Fruit fly (Drosophila melanogaster) whole organism, embryonic: ENCODE results near the gene CG31871.
A peak's percentile ranks its signal among the peaks of the same experiment; 100 is the strongest.

Experiments
- Atf6 ChIP-seq: fragments of 200-800 bp; sonication (Bioruptor generic); IDR thresholded peaks from 2 replicates; pipeline ENCODE4 v1.3.6; 2022; ENCODE audit warnings: missing biosample characterization, missing genetic modification characterization
- BEAF-32 ChIP-seq: fragments of 200-800 bp; sonication (Bioruptor generic); optimal IDR thresholded peaks from 3 replicates; lab custom pipeline; 2017; ENCODE audit warnings: missing biosample characterization, missing genetic modification characterization, mild to moderate bottlenecking, moderate library complexity, missing genetic modification reagents
- Bgb ChIP-seq: fragments of 200-800 bp; sonication (Bioruptor generic); IDR thresholded peaks from 2 replicates; pipeline ENCODE4 v1.3.6; 2022; ENCODE audit warnings: missing biosample characterization, missing genetic modification characterization; ENCODE audit not compliant: partially characterized antibody
- CG1024 ChIP-seq: fragments of 200-800 bp; sonication (Bioruptor generic); IDR thresholded peaks from 2 replicates; pipeline ENCODE4 v1.3.6; 2022; ENCODE audit warnings: missing biosample characterization, missing genetic modification characterization
- CG10565 ChIP-seq: fragments of 200-800 bp; sonication (Bioruptor generic); optimal IDR thresholded peaks from 3 replicates; lab custom pipeline; 2016; ENCODE audit warnings: missing biosample characterization, mild to moderate bottlenecking, missing genetic modification characterization
- CG11093 ChIP-seq: fragments of 200-800 bp; sonication (Bioruptor generic); IDR thresholded peaks from 3 replicates; pipeline ENCODE4 v1.3.6; 2022; ENCODE audit warnings: missing biosample characterization, missing genetic modification characterization
- CG12744 ChIP-seq: fragments of 200-800 bp; sonication (Bioruptor generic); optimal IDR thresholded peaks from 2 replicates; lab custom pipeline; 2016; ENCODE audit warnings: missing biosample characterization, missing genetic modification characterization
- CG17328 ChIP-seq: fragments of 200-800 bp; sonication (Bioruptor generic); IDR thresholded peaks from 2 replicates; pipeline ENCODE4 v1.3.6; 2022; ENCODE audit warnings: missing biosample characterization, missing genetic modification characterization
- CG1792 ChIP-seq: fragments of 200-800 bp; sonication (Bioruptor generic); optimal IDR thresholded peaks from 2 replicates; lab custom pipeline; 2016; ENCODE audit warnings: missing biosample characterization, missing genetic modification characterization
- CG2875 ChIP-seq: fragments of 200-800 bp; sonication (Bioruptor generic); optimal IDR thresholded peaks from 2 replicates; lab custom pipeline; 2017; ENCODE audit warnings: missing biosample characterization, mild to moderate bottlenecking, missing genetic modification characterization, missing genetic modification reagents
- CG3065 ChIP-seq: fragments of 200-800 bp; sonication (Bioruptor generic); optimal IDR thresholded peaks from 2 replicates; lab custom pipeline; 2016; ENCODE audit warnings: missing biosample characterization, missing genetic modification characterization
- CG31224 ChIP-seq: fragments of 200-800 bp; sonication (Bioruptor generic); IDR thresholded peaks from 2 replicates; pipeline ENCODE4 v1.3.6; 2022; ENCODE audit warnings: missing biosample characterization, missing genetic modification characterization
- CG31365 ChIP-seq: fragments of 200-800 bp; sonication (Bioruptor generic); optimal IDR thresholded peaks from 2 replicates; lab custom pipeline; 2018; ENCODE audit warnings: missing biosample characterization, mild to moderate bottlenecking, missing genetic modification characterization
- CG32767 ChIP-seq: fragments of 200-800 bp; sonication (Bioruptor generic); IDR thresholded peaks from 2 replicates; pipeline ENCODE4 v1.3.6; 2022; ENCODE audit warnings: missing biosample characterization, missing genetic modification characterization
- CG3281 ChIP-seq: fragments of 200-800 bp; sonication (Bioruptor generic); optimal IDR thresholded peaks from 3 replicates; lab custom pipeline; 2017; ENCODE audit warnings: missing biosample characterization, mild to moderate bottlenecking, missing genetic modification characterization
- CG3847 ChIP-seq: fragments of 200-800 bp; sonication (Bioruptor generic); IDR thresholded peaks from 2 replicates; pipeline ENCODE4 v1.3.6; 2022; ENCODE audit warnings: missing biosample characterization, missing genetic modification characterization
- CG4854 ChIP-seq: fragments of 200-800 bp; sonication (Bioruptor generic); optimal IDR thresholded peaks from 2 replicates; lab custom pipeline; 2016; ENCODE audit warnings: missing biosample characterization, missing genetic modification characterization, inconsistent platforms
- CG6175 ChIP-seq: fragments of 200-800 bp; sonication (Bioruptor generic); IDR thresholded peaks from 3 replicates; pipeline ENCODE4 v1.3.6; 2022; ENCODE audit warnings: missing biosample characterization, missing genetic modification characterization
- CG6254 ChIP-seq: fragments of 200-800 bp; sonication (Bioruptor generic); optimal IDR thresholded peaks from 3 replicates; lab custom pipeline; 2017; ENCODE audit warnings: mild to moderate bottlenecking, missing biosample characterization, missing genetic modification reagents, missing genetic modification characterization
- CG6791 ChIP-seq: fragments of 200-800 bp; sonication (Bioruptor generic); IDR thresholded peaks from 3 replicates; pipeline ENCODE4 v1.3.6; 2022; ENCODE audit warnings: missing biosample characterization, missing genetic modification characterization; ENCODE audit not compliant: partially characterized antibody
- CG7372 ChIP-seq: fragments of 200-800 bp; sonication (Bioruptor generic); IDR thresholded peaks from 2 replicates; pipeline ENCODE4 v1.3.6; 2022; ENCODE audit warnings: missing biosample characterization, missing genetic modification characterization
- CG8765 ChIP-seq: fragments of 200-800 bp; sonication (Bioruptor generic); IDR thresholded peaks from 2 replicates; pipeline ENCODE4 v1.3.6; 2022; ENCODE audit warnings: missing biosample characterization, missing genetic modification characterization
- CG9609 ChIP-seq: fragments of 200-800 bp; sonication (Bioruptor generic); optimal IDR thresholded peaks from 3 replicates; lab custom pipeline; 2016; ENCODE audit warnings: missing biosample characterization, missing genetic modification characterization
- CG9876 ChIP-seq: fragments of 200-800 bp; sonication (Bioruptor generic); optimal IDR thresholded peaks from 2 replicates; lab custom pipeline; 2016; ENCODE audit warnings: missing biosample characterization, missing genetic modification characterization
- CoRest ChIP-seq: fragments of 200-800 bp; sonication (Bioruptor generic); optimal IDR thresholded peaks from 3 replicates; lab custom pipeline; 2018; ENCODE audit warnings: missing biosample characterization, mild to moderate bottlenecking, missing genetic modification characterization, moderate library complexity
- Dfd ChIP-seq, 2 experiments: fragments of >200 bp; optimal IDR thresholded peaks; 2 replicates each; lab custom pipeline; 2017; ENCODE audit warnings: missing biosample characterization in 2 of 2, missing genetic modification characterization in 2 of 2
- Eip74EF ChIP-seq, 2 experiments: fragments of 200-800 bp in 1 of 2; fragments of >200 bp in 1 of 2; sonication (Bioruptor generic) in 1 of 2; optimal IDR thresholded peaks; 2 replicates each; lab custom pipeline; 2017 to 2019; ENCODE audit warnings: missing biosample characterization in 2 of 2, missing genetic modification characterization in 2 of 2, mild to moderate bottlenecking in 1 of 2, moderate library complexity in 1 of 2
- Elba2 ChIP-seq: fragments of 200-800 bp; sonication (Bioruptor generic); optimal IDR thresholded peaks from 3 replicates; lab custom pipeline; 2016; ENCODE audit warnings: missing biosample characterization, missing genetic modification characterization
- HLHmδ ChIP-seq: fragments of 200-800 bp; sonication (Bioruptor generic); optimal IDR thresholded peaks from 2 replicates; lab custom pipeline; 2018; ENCODE audit warnings: missing biosample characterization, mild to moderate bottlenecking, missing genetic modification characterization, moderate library complexity
- Hr3 ChIP-seq: fragments of 200-800 bp; sonication (Bioruptor generic); optimal IDR thresholded peaks from 3 replicates; lab custom pipeline; 2016; ENCODE audit warnings: missing biosample characterization, missing genetic modification characterization
- Mes4 ChIP-seq: fragments of 200-800 bp; sonication (Bioruptor generic); optimal IDR thresholded peaks from 2 replicates; lab custom pipeline; 2016; ENCODE audit warnings: missing biosample characterization, missing genetic modification characterization
- NK7.1 ChIP-seq: fragments of 200-800 bp; sonication (Bioruptor generic); optimal IDR thresholded peaks from 3 replicates; lab custom pipeline; 2016; ENCODE audit warnings: missing biosample characterization, missing genetic modification characterization
- YL-1 ChIP-seq: fragments of 200-800 bp; sonication (Bioruptor generic); optimal IDR thresholded peaks from 3 replicates; lab custom pipeline; 2017; ENCODE audit warnings: missing biosample characterization, mild to moderate bottlenecking, missing genetic modification characterization
- az2 ChIP-seq: fragments of 200-800 bp; sonication (Bioruptor generic); optimal IDR thresholded peaks from 3 replicates; lab custom pipeline; 2016; ENCODE audit warnings: missing biosample characterization, missing genetic modification characterization
- bigmax ChIP-seq: fragments of 200-800 bp; sonication (Bioruptor generic); optimal IDR thresholded peaks from 2 replicates; lab custom pipeline; 2018; ENCODE audit warnings: missing biosample characterization, mild to moderate bottlenecking, missing genetic modification characterization
- btn ChIP-seq: fragments of 200-800 bp; sonication (Bioruptor generic); optimal IDR thresholded peaks from 2 replicates; lab custom pipeline; 2016; ENCODE audit warnings: missing biosample characterization, missing genetic modification characterization
- chinmo ChIP-seq: fragments of 200-800 bp; sonication (Bioruptor generic); IDR thresholded peaks from 4 replicates; pipeline ENCODE4 v1.3.6; 2022; ENCODE audit warnings: missing biosample characterization, missing genetic modification characterization; ENCODE audit not compliant: partially characterized antibody
- croc ChIP-seq: fragments of 200-800 bp; sonication (Bioruptor generic); conservative IDR thresholded peaks from 3 replicates; pipeline ENCODE4 v1.3.6; 2022; ENCODE audit warnings: missing biosample characterization, missing genetic modification characterization
- da ChIP-seq: fragments of 200-800 bp; sonication (Bioruptor generic); optimal IDR thresholded peaks from 2 replicates; lab custom pipeline; 2016; ENCODE audit warnings: missing biosample characterization, missing genetic modification characterization
- dmrt11E ChIP-seq: fragments of 200-800 bp; sonication (Bioruptor generic); optimal IDR thresholded peaks from 3 replicates; lab custom pipeline; 2018; ENCODE audit warnings: missing biosample characterization, mild to moderate bottlenecking, missing genetic modification characterization, moderate library complexity
- ems ChIP-seq: fragments of 200-800 bp; sonication (Bioruptor generic); optimal IDR thresholded peaks from 3 replicates; lab custom pipeline; 2016; ENCODE audit warnings: missing biosample characterization, missing genetic modification characterization
- gro ChIP-seq: fragments of 200-800 bp; sonication (Bioruptor generic); optimal IDR thresholded peaks from 2 replicates; lab custom pipeline; 2016; ENCODE audit warnings: missing biosample characterization, missing genetic modification characterization
- ken ChIP-seq: fragments of 200-800 bp; sonication (Bioruptor generic); IDR thresholded peaks from 3 replicates; pipeline ENCODE4 v1.3.6; 2022; ENCODE audit warnings: missing biosample characterization, missing genetic modification characterization
- klu ChIP-seq: fragments of 200-800 bp; sonication (Bioruptor generic); IDR thresholded peaks from 2 replicates; pipeline ENCODE4 v1.3.6; 2022; ENCODE audit warnings: missing biosample characterization, missing genetic modification characterization
- mam ChIP-seq: fragments of 200-800 bp; sonication (Bioruptor generic); optimal IDR thresholded peaks from 3 replicates; lab custom pipeline; 2016; ENCODE audit warnings: missing biosample characterization, missing genetic modification characterization
- pb ChIP-seq: fragments of 200-800 bp; sonication (Bioruptor generic); optimal IDR thresholded peaks from 3 replicates; lab custom pipeline; 2016; ENCODE audit warnings: missing biosample characterization, missing genetic modification characterization
- pros ChIP-seq: fragments of 200-800 bp; sonication (Bioruptor generic); optimal IDR thresholded peaks from 3 replicates; lab custom pipeline; 2019; ENCODE audit warnings: missing biosample characterization, mild to moderate bottlenecking, missing genetic modification characterization, moderate library complexity
- row ChIP-seq: fragments of 200-800 bp; sonication (Bioruptor generic); IDR thresholded peaks from 3 replicates; pipeline ENCODE4 v1.3.6; 2022; ENCODE audit warnings: missing biosample characterization, missing genetic modification characterization
- sens ChIP-seq: fragments of 200-800 bp; sonication (Bioruptor generic); peaks from one replicate; lab custom pipeline; 2016; ENCODE audit warnings: missing biosample characterization, missing genetic modification characterization
- seq ChIP-seq: fragments of 200-800 bp; sonication (Bioruptor generic); IDR thresholded peaks from 2 replicates; pipeline ENCODE4 v1.3.6; 2022; ENCODE audit warnings: missing biosample characterization, missing genetic modification characterization
- sisA ChIP-seq: fragments of 200-800 bp; sonication (Bioruptor generic); IDR thresholded peaks from 2 replicates; pipeline ENCODE4 v1.3.6; 2022; ENCODE audit warnings: missing biosample characterization, missing genetic modification characterization
- vvl ChIP-seq: fragments of 200-800 bp; sonication (Bioruptor generic); IDR thresholded peaks from 2 replicates; pipeline ENCODE4 v1.3.6; 2022; ENCODE audit warnings: missing biosample characterization, missing genetic modification characterization

Gene CG31871

DNA sequence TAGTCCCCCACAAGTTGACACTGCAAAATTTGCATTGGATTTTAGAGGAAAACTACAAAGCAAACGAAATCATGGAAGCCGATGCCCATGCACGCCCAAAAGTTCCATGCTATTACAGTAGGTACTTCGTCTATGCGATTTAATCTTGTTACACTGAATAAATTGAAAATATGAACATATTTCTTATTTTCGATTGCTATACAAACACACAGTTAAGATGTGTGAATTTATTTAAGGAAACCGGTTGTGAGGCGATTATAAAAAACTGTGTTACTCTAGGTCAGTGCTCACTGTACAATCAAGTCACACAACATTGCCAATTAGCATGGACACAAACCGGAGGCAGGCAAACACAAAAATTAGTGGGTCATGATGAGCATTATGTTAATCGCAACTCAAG lies 3.7 kb downstream of the CG31871 start (continued):
- TF ChIP-seq pros (GFP tag; lab: Kevin White, UChicago) (no peak), sisA (GFP tag; lab: Robert Waterston, UW) (peak; percentile 85), Atf6 (GFP tag; lab: Robert Waterston, UW) (peak; percentile 83), CG8765 (peak; percentile 47; the same call in 1 of the 2 replicates), CG1024 (GFP tag; lab: Robert Waterston, UW) (peak; percentile 80), CG1792 (peak; percentile 65), CG3281 (GFP tag; lab: Kevin White, UChicago) (peak; percentile 56), NK7.1 (GFP tag; lab: Kevin White, UChicago) (peak; percentile 2), bigmax (no peak), HLHmδ (GFP tag; lab: Kevin White, UChicago) (no peak), sens (peak; percentile 94), mam (GFP tag; lab: Kevin White, UChicago) (peak; percentile 79), CG9609 (peak; percentile 67), ems (GFP tag; lab: Kevin White, UChicago) (peak; percentile 53), croc (peak; percentile 53; the same call in 1 of the 3 replicates), Bgb (GFP tag; lab: Robert Waterston, UW) (no peak), CG2875 (GFP tag; lab: Kevin White, UChicago) (peak; percentile 49), Dfd (GFP tag; optimal IDR thresholded peaks at IDR 0.05; lab: Kevin White, UChicago) (no peak), chinmo (GFP tag; lab: Robert Waterston, UW) (no peak), CG3847 (GFP tag; lab: Robert Waterston, UW) (peak; percentile 75), CG4854 (peak; percentile 54), pb (GFP tag; lab: Kevin White, UChicago) (peak; percentile 70), dmrt11E (tag; lab: Kevin White, UChicago) (peak; percentile 50), Hr3 (GFP tag; lab: Kevin White, UChicago) (peak; percentile 71), YL-1 (GFP tag; lab: Kevin White, UChicago) (no peak), CG6254 (no peak), CG31224 (GFP tag; lab: Robert Waterston, UW) (peak; percentile 62), Mes4 (GFP tag; lab: Kevin White, UChicago) (peak; percentile 66), BEAF-32 (GFP tag; lab: Kevin White, UChicago) (no peak), CG6175 (GFP tag; lab: Robert Waterston, UW) (peak; percentile 73; the same call in 2 of the 3 replicates), CG32767 (GFP tag; lab: Robert Waterston, UW) (peak; percentile 83), CG11093 (peak; percentile 73), CG7372 (GFP tag; lab: Robert Waterston, UW) (peak; percentile 73; the same call in 1 of the 2 replicates), CoRest (tag; lab: Kevin White, UChicago) (peak; percentile 78), Eip74EF (GFP tag; optimal IDR thresholded peaks at IDR 0.05; lab: Kevin White, UChicago) (peak in 1 of 2 experiments; percentile 72), CG31365 (tag; lab: Kevin White, UChicago) (no peak), ken (GFP tag; lab: Robert Waterston, UW) (peak; percentile 77; the same call in 2 of the 3 replicates), CG9876 (GFP tag; lab: Kevin White, UChicago) (peak; percentile 55), row (GFP tag; lab: Robert Waterston, UW) (peak; percentile 90), CG17328 (GFP tag; lab: Robert Waterston, UW) (peak; percentile 75), CG6791 (no peak), Elba2 (GFP tag; lab: Kevin White, UChicago) (no peak), seq (GFP tag; lab: Robert Waterston, UW) (peak; percentile 87), btn (GFP tag; lab: Kevin White, UChicago) (peak; percentile 14), gro (GFP tag; lab: Kevin White, UChicago) (peak; percentile 75), CG10565 (GFP tag; lab: Kevin White, UChicago) (no peak), klu (no peak), az2 (GFP tag; lab: Kevin White, UChicago) (peak; percentile 76), CG12744 (GFP tag; lab: Kevin White, UChicago) (peak; percentile 46), da (GFP tag; lab: Kevin White, UChicago) (no peak), CG3065 (GFP tag; lab: Kevin White, UChicago) (peak; percentile 23), vvl (peak; percentile 92)
